Worm (Caenorhabditis elegans) whole organism, late embryonic: ENCODE results near the gene K08H2.4.

Source experiments
- C08G9.2 ChIP-seq: sonication (generic microtip); optimal IDR thresholded peaks from 2 replicates; lab custom pipeline; 2016; ENCODE audit warnings: mild to moderate bottlenecking, missing genetic modification characterization, moderate library complexity, missing compliant biosample characterization
- F13H6.1 ChIP-seq: sonication (generic microtip); optimal IDR thresholded peaks from 2 replicates; lab custom pipeline; 2016; ENCODE audit warnings: missing genetic modification characterization, missing compliant biosample characterization
- T23F11.4 ChIP-seq: fragments of 200-800 bp; sonication (Bioruptor generic); optimal IDR thresholded peaks from 2 replicates; lab custom pipeline; 2018; ENCODE audit warnings: mild to moderate bottlenecking, missing genetic modification characterization, missing compliant biosample characterization
- Y22D7AL.16 ChIP-seq: sonication (generic microtip); optimal IDR thresholded peaks from 2 replicates; lab custom pipeline; 2016; ENCODE audit warnings: missing genetic modification characterization, missing compliant biosample characterization
- ahr-1 ChIP-seq: sonication (generic microtip); optimal IDR thresholded peaks from 2 replicates; lab custom pipeline; 2016; ENCODE audit warnings: missing genetic modification characterization, missing compliant biosample characterization
- ama-1 ChIP-seq: fragments of 150-350 bp; optimal IDR thresholded peaks from 2 replicates; lab custom pipeline; 2014
- ceh-19 ChIP-seq: fragments of 200-800 bp; sonication (Bioruptor generic); optimal IDR thresholded peaks from 2 replicates; lab custom pipeline; 2018; ENCODE audit warnings: mild to moderate bottlenecking, missing genetic modification characterization, missing compliant biosample characterization
- ceh-2 ChIP-seq: sonication (generic microtip); optimal IDR thresholded peaks from 2 replicates; lab custom pipeline; 2016; ENCODE audit warnings: missing genotype, missing genetic modification characterization, missing compliant biosample characterization
- ceh-22 ChIP-seq: sonication (generic microtip); optimal IDR thresholded peaks from 2 replicates; lab custom pipeline; 2017; ENCODE audit warnings: missing biosample characterization, missing genetic modification characterization
- ceh-30 ChIP-seq: fragments of 150-350 bp; optimal IDR thresholded peaks from 2 replicates; lab custom pipeline; 2014; ENCODE audit warnings: missing biosample characterization, missing genetic modification characterization
- ceh-31 ChIP-seq: sonication (generic microtip); optimal IDR thresholded peaks from 2 replicates; lab custom pipeline; 2016; ENCODE audit warnings: missing genetic modification characterization, missing compliant biosample characterization
- ceh-34 ChIP-seq: sonication (generic microtip); optimal IDR thresholded peaks from 2 replicates; lab custom pipeline; 2016; ENCODE audit warnings: mild to moderate bottlenecking, missing genetic modification characterization, missing compliant biosample characterization
- ceh-48 ChIP-seq: sonication (generic microtip); optimal IDR thresholded peaks from 2 replicates; lab custom pipeline; 2016; ENCODE audit warnings: missing genetic modification characterization, inconsistent platforms, missing compliant biosample characterization
- ceh-6 ChIP-seq: fragments of 200-800 bp; sonication (Bioruptor generic); optimal IDR thresholded peaks from 2 replicates; lab custom pipeline; 2018; ENCODE audit warnings: mild to moderate bottlenecking, missing genetic modification characterization, missing compliant biosample characterization
- che-1 ChIP-seq: sonication (generic microtip); optimal IDR thresholded peaks from 2 replicates; lab custom pipeline; 2016; ENCODE audit warnings: mild to moderate bottlenecking, missing genetic modification characterization, missing compliant biosample characterization
- fkh-6 ChIP-seq: sonication (generic microtip); optimal IDR thresholded peaks from 2 replicates; lab custom pipeline; 2016; ENCODE audit warnings: missing genetic modification characterization, missing compliant biosample characterization
- hlh-15 ChIP-seq: sonication (generic microtip); optimal IDR thresholded peaks from 2 replicates; lab custom pipeline; 2016; ENCODE audit warnings: missing genetic modification characterization, missing compliant biosample characterization
- hlh-8 ChIP-seq: sonication (generic microtip); optimal IDR thresholded peaks from 2 replicates; lab custom pipeline; 2016; ENCODE audit warnings: missing genotype, missing genetic modification characterization, missing compliant biosample characterization
- madf-2 ChIP-seq: sonication (generic microtip); optimal IDR thresholded peaks from 2 replicates; lab custom pipeline; 2017; ENCODE audit warnings: missing genetic modification characterization, missing compliant biosample characterization
- mec-3 ChIP-seq: sonication (generic microtip); optimal IDR thresholded peaks from 2 replicates; lab custom pipeline; 2016; ENCODE audit warnings: borderline replicate concordance, missing genetic modification characterization, missing compliant biosample characterization
- nhr-11 ChIP-seq: fragments of 150-350 bp; optimal IDR thresholded peaks from 2 replicates; lab custom pipeline; 2014; ENCODE audit warnings: missing biosample characterization, missing genetic modification characterization
- nhr-232 ChIP-seq: sonication (generic microtip); optimal IDR thresholded peaks from 2 replicates; lab custom pipeline; 2016; ENCODE audit warnings: missing genetic modification characterization, missing compliant biosample characterization
- pat-9 ChIP-seq: fragments of 200-800 bp; sonication (Bioruptor generic); optimal IDR thresholded peaks from 2 replicates; lab custom pipeline; 2018; ENCODE audit warnings: mild to moderate bottlenecking, missing genetic modification characterization, moderate library complexity, missing compliant biosample characterization
- pax-1 ChIP-seq: fragments of 150-350 bp; optimal IDR thresholded peaks from 2 replicates; lab custom pipeline; 2014; ENCODE audit warnings: missing biosample characterization, missing genetic modification characterization
- ref-2 ChIP-seq: sonication (generic microtip); optimal IDR thresholded peaks from 2 replicates; lab custom pipeline; 2016; ENCODE audit warnings: missing genetic modification characterization, missing compliant biosample characterization
- sdc-2 ChIP-seq: sonication (generic microtip); optimal IDR thresholded peaks from 2 replicates; lab custom pipeline; 2016; ENCODE audit warnings: missing genotype, missing genetic modification characterization, missing compliant biosample characterization
- sox-4 ChIP-seq: sonication (generic microtip); optimal IDR thresholded peaks from 2 replicates; lab custom pipeline; 2017; ENCODE audit warnings: mild to moderate bottlenecking, missing genetic modification characterization, inconsistent platforms, missing compliant biosample characterization
- syd-9 ChIP-seq: sonication (generic microtip); optimal IDR thresholded peaks from 2 replicates; lab custom pipeline; 2016; ENCODE audit warnings: mild to moderate bottlenecking, missing genetic modification characterization, moderate library complexity, missing compliant biosample characterization
- tbx-2 ChIP-seq: sonication (generic microtip); optimal IDR thresholded peaks from 2 replicates; lab custom pipeline; 2016; ENCODE audit warnings: missing genetic modification characterization, missing compliant biosample characterization
- ttx-3 ChIP-seq: sonication (generic microtip); optimal IDR thresholded peaks from 2 replicates; lab custom pipeline; 2016; ENCODE audit warnings: missing genetic modification reagents, missing genetic modification characterization, missing compliant biosample characterization
- unc-42 ChIP-seq: sonication (generic microtip); optimal IDR thresholded peaks from 2 replicates; lab custom pipeline; 2016; ENCODE audit warnings: missing genotype, missing genetic modification characterization, missing compliant biosample characterization
- unc-55 ChIP-seq: sonication (generic microtip); optimal IDR thresholded peaks from 2 replicates; lab custom pipeline; 2017; ENCODE audit warnings: missing biosample characterization, missing genetic modification reagents, missing genetic modification characterization
- ztf-16 ChIP-seq: sonication (generic microtip); optimal IDR thresholded peaks from 2 replicates; lab custom pipeline; 2017; ENCODE audit warnings: missing genetic modification characterization, missing compliant biosample characterization

K08H2.4 gene

DNA sequence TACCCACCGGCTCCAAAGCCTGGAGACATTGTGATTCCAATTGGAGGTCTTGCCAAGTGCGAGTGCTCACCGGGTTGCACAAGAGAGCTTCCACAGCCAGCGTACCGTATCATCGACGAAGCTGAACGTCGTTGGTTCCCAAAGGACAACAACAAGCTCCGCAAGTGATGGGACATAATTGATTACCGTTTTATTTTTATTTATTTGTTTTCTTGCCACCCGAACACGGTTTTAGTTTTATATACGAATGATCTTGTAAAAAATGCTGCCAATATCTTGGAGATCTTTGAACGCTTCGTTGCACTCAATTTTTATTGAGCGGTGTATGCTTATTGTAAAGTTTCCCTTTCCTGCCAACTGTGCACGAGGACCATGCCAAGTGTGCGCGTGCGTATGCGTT, at the start of gene K08H2.4:
TSS of gene K08H2.4 (plus strand) at position 301 of the 400 bp plus-strand sequence.
- no peak for TF ChIP-seq mec-3 (tag; lab: Kevin White, UChicago)
- TF ChIP-seq, all 69 proteins: peak for 0

DNA sequence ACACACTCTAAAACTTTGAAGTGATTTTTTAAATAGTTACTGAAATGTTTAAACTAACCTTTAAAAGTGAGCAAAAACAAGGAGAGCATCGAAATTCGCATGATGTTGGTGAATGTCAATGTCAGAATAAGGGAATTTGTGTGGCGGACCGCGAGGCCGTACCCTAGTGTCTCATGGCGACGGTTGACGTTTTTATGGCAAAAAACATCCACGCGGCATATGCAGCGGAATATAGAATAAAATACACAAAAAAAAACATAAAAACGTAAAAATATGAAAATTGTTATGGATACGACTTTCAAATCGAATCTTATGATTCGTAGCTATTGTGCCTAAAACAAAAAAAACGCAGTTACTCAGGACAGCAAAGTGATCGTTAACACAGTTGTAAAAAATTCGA, 48.4 kb upstream of the K08H2.4 start, which contains the start of gene cwp-5:
TSS of gene cwp-5 (minus strand) at position 101 of the 400 bp plus-strand sequence.
- TF ChIP-seq ceh-22 (tag; lab: Kevin White, UChicago) = no peak
- TF ChIP-seq Y22D7AL.16 (tag; lab: Kevin White, UChicago) = no peak
- TF ChIP-seq mec-3 (tag; lab: Kevin White, UChicago) = no peak
- TF ChIP-seq che-1 = no peak
- TF ChIP-seq ztf-16 = no peak
- TF ChIP-seq unc-55 = no peak

DNA sequence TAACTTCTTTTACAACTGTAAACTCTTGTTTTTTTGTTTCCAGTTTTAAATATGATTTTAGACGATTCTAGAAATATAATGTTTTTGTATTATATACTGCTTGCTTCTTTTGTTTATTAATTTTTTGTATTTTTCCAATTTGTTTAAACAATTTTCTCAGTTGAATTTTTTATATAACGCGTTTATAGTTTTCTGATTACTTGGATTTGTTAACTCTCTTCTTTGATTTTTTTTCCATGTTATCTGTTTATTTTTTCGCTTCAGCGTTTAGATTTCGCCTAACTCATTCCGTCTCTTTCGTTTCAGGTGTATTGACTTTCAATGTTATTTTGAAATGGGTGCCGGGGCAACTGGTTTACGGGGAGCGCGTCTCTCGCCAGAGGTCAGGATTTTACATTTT, 47.4 kb upstream of the K08H2.4 start, which contains the start of gene gpa-6:
TSS of gene gpa-6 (plus strand) at position 301 of the 400 bp plus-strand sequence.
- no peak for TF ChIP-seq che-1
- no peak for TF ChIP-seq pax-1 (tag; lab: Kevin White, UChicago)
- no peak for TF ChIP-seq ref-2 (tag; lab: Kevin White, UChicago)
- TF ChIP-seq syd-9 (tag; lab: Kevin White, UChicago) = no peak
- TF ChIP-seq fkh-6 (tag; lab: Kevin White, UChicago) = no peak
- no peak for TF ChIP-seq sox-4 (tag; lab: Kevin White, UChicago)
- TF ChIP-seq ceh-6 = no peak
- TF ChIP-seq ceh-19 (GFP tag; lab: Kevin White, UChicago) = no peak
- no peak for TF ChIP-seq hlh-8
- no peak for TF ChIP-seq ceh-48
- no peak for TF ChIP-seq nhr-232 (tag; lab: Kevin White, UChicago)

DNA sequence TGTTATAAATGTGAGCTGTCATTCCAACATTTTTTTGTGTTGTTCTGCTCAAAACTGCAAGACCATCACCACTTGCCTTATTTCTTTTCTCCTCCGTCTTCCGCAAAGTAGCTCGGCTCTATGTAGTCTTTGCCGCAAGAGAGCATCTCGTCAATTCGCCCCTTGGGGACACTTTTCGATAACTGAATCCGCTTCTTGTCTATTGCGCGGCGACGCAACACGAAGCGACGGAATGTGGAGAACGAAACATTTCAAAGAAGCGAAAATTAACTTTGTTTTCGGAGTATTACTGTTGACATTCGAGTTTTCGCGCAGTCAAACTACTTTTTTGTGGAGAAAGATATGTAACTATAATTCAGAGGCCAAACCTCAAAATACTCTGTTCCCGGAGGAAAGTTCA, 40.2 kb upstream of the K08H2.4 start:
- TF ChIP-seq tbx-2 (tag; lab: Kevin White, UChicago) (no peak), ceh-2 (tag; lab: Kevin White, UChicago) (no peak), ceh-34 (tag; lab: Kevin White, UChicago) (no peak), unc-42 (tag; lab: Kevin White, UChicago) (peak; percentile 64), ama-1 (lab: Kevin White, UChicago) (no peak), ceh-30 (tag; lab: Kevin White, UChicago) (no peak)

DNA sequence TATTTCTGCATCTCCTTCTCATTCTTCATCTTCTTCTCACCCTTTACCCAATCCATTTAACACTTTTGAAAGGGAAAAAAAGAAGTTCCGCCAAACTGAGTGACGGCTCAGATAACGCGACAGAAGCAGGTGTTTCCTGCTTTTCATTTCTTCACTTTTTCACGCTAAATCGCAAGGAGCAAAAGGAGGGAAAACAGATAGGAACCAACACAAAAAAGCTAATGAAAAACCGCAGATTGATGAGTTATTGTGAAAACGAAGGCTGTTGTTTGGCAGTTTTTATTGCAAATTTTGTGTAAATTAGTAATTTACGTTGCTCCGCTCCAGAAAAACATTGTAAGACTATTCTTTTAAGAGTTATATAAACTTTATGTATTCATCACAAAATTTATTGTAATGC, 38.0 kb upstream of the K08H2.4 start:
- no peak for TF ChIP-seq pat-9
- no peak for TF ChIP-seq ref-2 (tag; lab: Kevin White, UChicago)
- TF ChIP-seq hlh-15 (tag; lab: Kevin White, UChicago) = no peak
- TF ChIP-seq ceh-31 = no peak
- no peak for TF ChIP-seq madf-2 (tag; lab: Kevin White, UChicago)
- no peak for TF ChIP-seq C08G9.2 (tag; lab: Kevin White, UChicago)
- TF ChIP-seq T23F11.4 (GFP tag; lab: Kevin White, UChicago) = no peak
- TF ChIP-seq ahr-1 (tag; lab: Kevin White, UChicago) = no peak
- no peak for TF ChIP-seq F13H6.1 (tag; lab: Kevin White, UChicago)
- no peak for TF ChIP-seq ttx-3 (tag; lab: Kevin White, UChicago)
- TF ChIP-seq che-1 = no peak
- TF ChIP-seq nhr-11 (tag; lab: Kevin White, UChicago) = no peak
- no peak for TF ChIP-seq sdc-2 (tag; lab: Kevin White, UChicago)

DNA sequence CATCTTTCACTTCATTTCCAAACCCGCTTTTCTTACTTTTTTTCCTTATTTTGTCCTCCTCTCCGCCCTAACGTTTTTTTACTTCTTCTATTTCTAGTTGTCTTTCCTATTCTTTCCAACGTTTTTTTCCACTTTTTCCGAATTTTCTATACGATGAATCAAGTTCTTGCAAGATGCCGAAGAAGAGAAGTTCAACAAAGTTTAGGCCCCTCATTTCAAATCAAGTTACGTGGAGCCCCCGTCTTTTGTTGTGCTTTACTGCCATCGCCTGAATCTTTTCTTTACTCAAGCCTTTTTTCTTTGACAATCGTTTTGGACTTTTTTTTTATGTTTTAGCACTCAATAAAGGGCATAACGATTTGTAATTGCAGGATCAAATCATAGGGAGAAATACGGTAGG, 36.9 kb upstream of the K08H2.4 start, which contains the start of gene unc-9:
TSS of gene unc-9 (plus strand) at position 370 of the 400 bp plus-strand sequence.
- TF ChIP-seq ceh-30 (tag; lab: Kevin White, UChicago) (no peak), unc-42 (tag; lab: Kevin White, UChicago) (peak; percentile 74)
